Worm (Caenorhabditis elegans) whole organism, L2 larva: Measurements from ENCODE around the gene K03A11.6.
A peak's percentile ranks its signal among the peaks of the same experiment; 100 is the strongest.

Experiments used
- F13H6.1 ChIP-seq: sonication (generic microtip); optimal IDR thresholded peaks from 2 replicates; lab custom pipeline; 2016; ENCODE audit warnings: missing genetic modification characterization, missing compliant biosample characterization
- blmp-1 ChIP-seq: sonication (generic microtip); optimal IDR thresholded peaks from 2 replicates; lab custom pipeline; 2017; ENCODE audit warnings: missing genetic modification characterization, mild to moderate bottlenecking, missing compliant biosample characterization, antibody characterized with exemption, moderate library complexity; ENCODE audit not compliant: insufficient read depth
- ceh-82 ChIP-seq: fragments of 150-350 bp; optimal IDR thresholded peaks from 2 replicates; lab custom pipeline; 2014; ENCODE audit warnings: missing biosample characterization, missing genetic modification characterization
- egl-27 ChIP-seq: sonication (generic microtip); optimal IDR thresholded peaks from 3 replicates; lab custom pipeline; 2017; ENCODE audit warnings: missing biosample characterization, missing genetic modification reagents, missing genetic modification characterization
- peb-1 ChIP-seq: fragments of 150-350 bp; optimal IDR thresholded peaks from 2 replicates; lab custom pipeline; 2014; ENCODE audit warnings: missing biosample characterization, missing genetic modification characterization
- unc-55 ChIP-seq: fragments of 150-350 bp; sonication (generic microtip); optimal IDR thresholded peaks from 3 replicates; lab custom pipeline; 2014; ENCODE audit warnings: missing biosample characterization, missing genetic modification reagents, missing genetic modification characterization
- ztf-11 ChIP-seq: sonication (generic microtip); optimal IDR thresholded peaks from 2 replicates; lab custom pipeline; 2017; ENCODE audit warnings: missing biosample characterization, missing genetic modification characterization

DNA sequence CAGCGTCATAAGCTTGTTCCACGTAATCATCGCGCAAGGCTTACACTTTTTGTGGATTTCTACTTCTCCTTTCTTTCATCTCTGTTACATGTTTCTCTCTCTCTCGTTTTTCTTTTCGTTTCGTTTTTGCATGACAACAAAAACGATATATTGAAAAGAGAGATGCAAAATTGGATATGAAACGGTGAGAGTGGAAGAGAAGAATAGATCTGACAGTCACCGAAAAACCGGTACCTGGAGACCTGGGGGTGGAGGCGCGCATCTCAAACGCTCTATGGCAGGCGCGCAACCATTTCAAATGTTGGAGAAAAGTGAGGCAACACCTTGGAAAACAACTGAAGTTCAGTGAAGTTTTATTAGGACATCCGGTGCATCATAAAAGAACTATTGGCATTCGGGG, 46.0 kb upstream of the K03A11.6 start:
- peak; percentile 91 for TF ChIP-seq blmp-1
- no peak for TF ChIP-seq ceh-82 (tag; lab: Kevin White, UChicago)
- no peak for TF ChIP-seq unc-55 (GFP tag; lab: Kevin White, UChicago)
- no peak for TF ChIP-seq peb-1
- no peak for TF ChIP-seq ztf-11
- TF ChIP-seq egl-27 (tag; lab: Kevin White, UChicago) = peak; percentile 30
- no peak for TF ChIP-seq F13H6.1
